Worm (Caenorhabditis elegans): ENCODE data around the gene sdz-38.

The sdz-38 gene

ce11 chrII:9938877-9939276 lies 42.8 kb downstream of the sdz-38 start, which contains the start of the genes C05C10.7 and C05C10.5 (continued):
- peak; percentile 86 for TF ChIP-seq B0019.2 (GFP tag; conservative IDR thresholded peaks at IDR 0.05)
- no peak for TF ChIP-seq pha-4 (tag; optimal IDR thresholded peaks at IDR 0.05)
- TF ChIP-seq lsy-27 (tag; optimal IDR thresholded peaks at IDR 0.05; ENCODE audit: borderline replicate concordance, insufficient read depth): no peak
- TF ChIP-seq ceh-58 (GFP tag; IDR thresholded peaks at IDR 0.05): no peak
- no peak for TF ChIP-seq Y53F4B.3 (GFP tag; IDR thresholded peaks at IDR 0.05)
- TF ChIP-seq ceh-100 (GFP tag; IDR thresholded peaks at IDR 0.05): no peak
- TF ChIP-seq gei-17 (GFP tag; optimal IDR thresholded peaks at IDR 0.05): no peak
- TF ChIP-seq K12H6.12 (tag; optimal IDR thresholded peaks at IDR 0.05): no peak
- no peak for TF ChIP-seq attf-6 (GFP tag; IDR thresholded peaks at IDR 0.05)
- TF ChIP-seq die-1 (tag; optimal IDR thresholded peaks at IDR 0.05): no peak
- peak; percentile 21 for TF ChIP-seq snpc-4 (GFP tag; optimal IDR thresholded peaks at IDR 0.05)
- TF ChIP-seq snpc-4 (tag; optimal IDR thresholded peaks at IDR 0.05): no peak
- no peak for TF ChIP-seq aptf-3 (GFP tag; IDR thresholded peaks at IDR 0.05)
- TF ChIP-seq akir-1 (GFP tag; optimal IDR thresholded peaks at IDR 0.05): no peak
- TF ChIP-seq unc-130 (GFP tag; optimal IDR thresholded peaks at IDR 0.05): peak; percentile 78
- TF ChIP-seq hmg-20 (GFP tag; IDR thresholded peaks at IDR 0.05): no peak

ce11 chrII:9937611-9938010 lies 44.0 kb downstream of the sdz-38 start:
- peak; percentile 49 for TF ChIP-seq B0336.3 (GFP tag; IDR thresholded peaks at IDR 0.05)
- TF ChIP-seq ekl-4 (GFP tag; IDR thresholded peaks at IDR 0.05): 0 out of 2 replicates have a peak, but pooled peaks have one; percentile 19
- no peak for TF ChIP-seq bed-2 (GFP tag; IDR thresholded peaks at IDR 0.05)
- TF ChIP-seq lin-35 (GFP tag; optimal IDR thresholded peaks at IDR 0.05): peak in 1 of 3 experiments; percentile 25
- no peak for TF ChIP-seq D2030.7 (GFP tag; IDR thresholded peaks at IDR 0.05)
- no peak for TF ChIP-seq hlh-26 (GFP tag; conservative IDR thresholded peaks at IDR 0.05)
- 0 out of 2 replicates have a peak, but pooled peaks have one; percentile 12 for TF ChIP-seq nfyb-1 (GFP tag; IDR thresholded peaks at IDR 0.05)
- no peak for TF ChIP-seq ceh-100 (GFP tag; IDR thresholded peaks at IDR 0.05)
- no peak for TF ChIP-seq egrh-3 (GFP tag; IDR thresholded peaks at IDR 0.05)
- no peak for TF ChIP-seq chd-7 (tag; optimal IDR thresholded peaks at IDR 0.05)
- TF ChIP-seq ceh-27 (GFP tag; optimal IDR thresholded peaks at IDR 0.05): peak; percentile 3
- TF ChIP-seq efl-1 (GFP tag; optimal IDR thresholded peaks at IDR 0.05): no peak
- no peak for TF ChIP-seq dox-1 (GFP tag; IDR thresholded peaks at IDR 0.05)
- TF ChIP-seq attf-3 (GFP tag; conservative IDR thresholded peaks at IDR 0.05): no peak
- no peak for TF ChIP-seq unc-62 (GFP tag; optimal IDR thresholded peaks at IDR 0.05)
- TF ChIP-seq bed-1 (GFP tag; IDR thresholded peaks at IDR 0.05): no peak
- TF ChIP-seq ztf-25 (GFP tag; IDR thresholded peaks at IDR 0.05): no peak
- no peak for TF ChIP-seq zim-3 (tag; optimal IDR thresholded peaks at IDR 0.05)
- TF ChIP-seq dpl-1 (GFP tag; optimal IDR thresholded peaks at IDR 0.05): no peak
- no peak for TF ChIP-seq Y67H2A.10 (GFP tag; conservative IDR thresholded peaks at IDR 0.05)
- TF ChIP-seq die-1 (tag; optimal IDR thresholded peaks at IDR 0.05): peak; percentile 32
- peak; percentile 65 for TF ChIP-seq F22D6.2 (tag; optimal IDR thresholded peaks at IDR 0.05)
- TF ChIP-seq atf-7 (tag; optimal IDR thresholded peaks at IDR 0.05): no peak
- no peak for TF ChIP-seq F52B5.7 (tag; optimal IDR thresholded peaks at IDR 0.05)
- TF ChIP-seq B0019.2 (GFP tag; conservative IDR thresholded peaks at IDR 0.05): no peak
- peak; percentile 67 for TF ChIP-seq attf-5 (GFP tag; optimal IDR thresholded peaks at IDR 0.05)
- TF ChIP-seq hmg-1.2 (GFP tag; IDR thresholded peaks at IDR 0.05): peak; percentile 50; the same call in 1 of the 2 replicates
- no peak for TF ChIP-seq snpc-4 (GFP tag; optimal IDR thresholded peaks at IDR 0.05)
- peak in 2 of 4 experiments; percentile 19 to 38 for TF ChIP-seq snpc-4 (tag; optimal IDR thresholded peaks at IDR 0.05)
- no peak for TF ChIP-seq ceh-58 (GFP tag; IDR thresholded peaks at IDR 0.05)
- 0 out of 2 replicates have a peak, but pooled peaks have one; percentile 7 for TF ChIP-seq madf-6 (GFP tag; IDR thresholded peaks at IDR 0.05)
- no peak for TF ChIP-seq repo-1 (tag; optimal IDR thresholded peaks at IDR 0.05)
- TF ChIP-seq somi-1 (GFP tag; optimal IDR thresholded peaks at IDR 0.05): peak; percentile 78
- TF ChIP-seq B0261.1 (tag; optimal IDR thresholded peaks at IDR 0.05): no peak
- no peak for TF ChIP-seq sea-2 (GFP tag; IDR thresholded peaks at IDR 0.05)
- TF ChIP-seq pbrm-1 (GFP tag; IDR thresholded peaks at IDR 0.05): no peak
- TF ChIP-seq hmg-20 (GFP tag; IDR thresholded peaks at IDR 0.05): no peak
- no peak for TF ChIP-seq K12H6.12 (tag; optimal IDR thresholded peaks at IDR 0.05)
- TF ChIP-seq Y79H2A.3 (GFP tag; conservative IDR thresholded peaks at IDR 0.05): no peak
